Comparison of ENCODE assay signal across 1 fruit fly cellular context in the genomic region with DNA sequence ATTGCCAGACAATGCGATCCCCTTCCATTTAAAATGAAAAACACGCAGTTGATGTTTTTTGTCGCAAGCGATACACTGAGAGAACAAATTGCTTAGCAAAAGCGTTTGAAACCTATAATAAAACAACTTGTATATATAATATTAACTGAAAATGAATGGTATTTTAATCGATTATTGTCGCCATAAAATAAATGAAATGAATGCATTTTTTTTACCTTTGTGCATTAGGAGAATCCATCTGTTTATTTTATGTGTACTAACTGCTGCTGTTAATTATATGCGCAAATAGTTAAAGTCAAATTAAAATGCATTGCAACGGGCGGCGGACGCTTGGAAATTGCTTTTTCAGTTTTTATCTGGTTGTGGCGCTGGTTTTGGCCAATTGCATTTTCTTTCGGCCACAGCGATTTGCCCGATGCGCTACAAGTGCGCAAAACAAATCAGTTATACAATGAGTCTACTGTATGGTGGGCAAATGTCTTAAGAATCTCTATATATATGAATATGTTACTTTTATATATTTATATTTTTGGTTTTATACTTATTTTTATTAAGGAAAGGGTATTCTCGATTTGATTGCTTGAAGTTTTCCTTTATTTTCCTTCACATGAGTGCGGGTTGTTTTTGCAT.
A peak's percentile ranks its signal among the peaks of the same experiment; 100 is the strongest.
TF ChIP-seq lines count a peak whose summit lies in the region.

No protein-coding gene starts in this region.

TF ChIP-seq in whole organism, embryonic, 481 proteins besides CTCF, POLR2A, EP300 and RAD21 (continued from another document and continues in another):
- TF ChIP-seq abd-A (tag; optimal IDR thresholded peaks at IDR 0.05; lab: Kevin White, UChicago) (no peak), fd102C (GFP tag; optimal IDR thresholded peaks at IDR 0.05; lab: Kevin White, UChicago) (no peak), Awh (GFP tag; IDR thresholded peaks at IDR 0.05; lab: Robert Waterston, UW) (no peak), CG1832 (GFP tag; optimal IDR thresholded peaks at IDR 0.05; lab: Kevin White, UChicago) (no peak), CG4820 (GFP tag; optimal IDR thresholded peaks at IDR 0.05; lab: Kevin White, UChicago) (no peak), ara (GFP tag; IDR thresholded peaks at IDR 0.05; lab: Robert Waterston, UW) (no peak), bowl (GFP tag; IDR thresholded peaks at IDR 0.05; lab: Robert Waterston, UW) (no peak), kah (GFP tag; optimal IDR thresholded peaks at IDR 0.05; lab: Kevin White, UChicago) (no peak), CG12104 (GFP tag; optimal IDR thresholded peaks at IDR 0.05; lab: Kevin White, UChicago) (no peak), ci (GFP tag; IDR thresholded peaks at IDR 0.05; lab: Robert Waterston, UW) (no peak), lmd (GFP tag; IDR thresholded peaks at IDR 0.05; lab: Robert Waterston, UW) (peak; percentile 30; the same call in 1 of the 2 replicates), CG12769 (tag; optimal IDR thresholded peaks at IDR 0.05; lab: Kevin White, UChicago) (no peak), CG17361 (GFP tag; IDR thresholded peaks at IDR 0.05; lab: Robert Waterston, UW) (peak; percentile 35; the same call in 1 of the 3 replicates), prd (optimal IDR thresholded peaks at IDR 0.05; lab: Kevin White, UChicago) (no peak), prd (GFP tag; IDR thresholded peaks at IDR 0.05; lab: Robert Waterston, UW) (peak; percentile 44; the same call in 1 of the 3 replicates), Dfd (GFP tag; optimal IDR thresholded peaks at IDR 0.05; lab: Kevin White, UChicago) (no peak), caup (GFP tag; optimal IDR thresholded peaks at IDR 0.05; lab: Kevin White, UChicago; ENCODE audit: severe bottlenecking) (no peak), CG7963 (GFP tag; IDR thresholded peaks at IDR 0.05; lab: Robert Waterston, UW; ENCODE audit: partially characterized antibody) (no peak), mld (GFP tag; IDR thresholded peaks at IDR 0.05; lab: Robert Waterston, UW; ENCODE audit: partially characterized antibody) (no peak), run (tag; optimal IDR thresholded peaks at IDR 0.05; lab: Kevin White, UChicago) (no peak), C15 (GFP tag; IDR thresholded peaks at IDR 0.05; lab: Robert Waterston, UW) (no peak), CG13424 (tag; optimal IDR thresholded peaks at IDR 0.05; lab: Kevin White, UChicago) (peak; percentile 55), CG3726 (GFP tag; IDR thresholded peaks at IDR 0.05; lab: Robert Waterston, UW) (no peak), lola (GFP tag; optimal IDR thresholded peaks at IDR 0.05; lab: Kevin White, UChicago) (no peak), Antp (GFP tag; optimal IDR thresholded peaks at IDR 0.05; lab: Kevin White, UChicago) (no peak), nom (GFP tag; optimal IDR thresholded peaks at IDR 0.05; lab: Kevin White, UChicago) (no peak), CG8944 (GFP tag; optimal IDR thresholded peaks at IDR 0.05; lab: Kevin White, UChicago) (no peak), CG12744 (GFP tag; optimal IDR thresholded peaks at IDR 0.05; lab: Kevin White, UChicago) (no peak), nerfin-2 (GFP tag; IDR thresholded peaks at IDR 0.05; lab: Robert Waterston, UW; ENCODE audit: partially characterized antibody) (no peak), Sin3A (optimal IDR thresholded peaks at IDR 0.05; lab: Kevin White, UChicago) (no peak), odd (GFP tag; optimal IDR thresholded peaks at IDR 0.05; lab: Kevin White, UChicago) (no peak), CG6254 (GFP tag; optimal IDR thresholded peaks at IDR 0.05; lab: Kevin White, UChicago) (no peak), E2f2 (GFP tag; IDR thresholded peaks at IDR 0.05; lab: Robert Waterston, UW) (peak; percentile 17; the same call in 1 of the 2 replicates), CG12236 (GFP tag; optimal IDR thresholded peaks at IDR 0.05; lab: Kevin White, UChicago) (no peak), CG34422 (GFP tag; IDR thresholded peaks at IDR 0.05; lab: Robert Waterston, UW) (no peak), CG11398 (GFP tag; optimal IDR thresholded peaks at IDR 0.05; lab: Kevin White, UChicago) (no peak), Fer2 (tag; optimal IDR thresholded peaks at IDR 0.05; lab: Kevin White, UChicago) (no peak), chif (GFP tag; optimal IDR thresholded peaks at IDR 0.05; lab: Kevin White, UChicago) (no peak), CG10959 (GFP tag; IDR thresholded peaks at IDR 0.05; lab: Robert Waterston, UW) (no peak), cato (GFP tag; optimal IDR thresholded peaks at IDR 0.05; lab: Kevin White, UChicago; ENCODE audit: borderline replicate concordance) (no peak), hb (GFP tag; IDR thresholded peaks at IDR 0.05; lab: Robert Waterston, UW; ENCODE audit: partially characterized antibody) (no peak), eyg (GFP tag; optimal IDR thresholded peaks at IDR 0.05; lab: Kevin White, UChicago) (no peak), lov (optimal IDR thresholded peaks at IDR 0.05; lab: Kevin White, UChicago) (no peak), lov (GFP tag; IDR thresholded peaks at IDR 0.05; lab: Robert Waterston, UW) (no peak), h (optimal IDR thresholded peaks at IDR 0.05; lab: Kevin White, UChicago) (no peak), CG5245 (GFP tag; optimal IDR thresholded peaks at IDR 0.05; lab: Kevin White, UChicago) (no peak), CG9876 (GFP tag; optimal IDR thresholded peaks at IDR 0.05; lab: Kevin White, UChicago) (no peak), tna (GFP tag; IDR thresholded peaks at IDR 0.05; lab: Robert Waterston, UW; ENCODE audit: partially characterized antibody) (no peak), CG3281 (GFP tag; optimal IDR thresholded peaks at IDR 0.05; lab: Kevin White, UChicago) (peak; percentile 52), tll (GFP tag; optimal IDR thresholded peaks at IDR 0.05; lab: Kevin White, UChicago) (no peak), dati (GFP tag; IDR thresholded peaks at IDR 0.05; lab: Robert Waterston, UW) (no peak), Blimp-1 (GFP tag; optimal IDR thresholded peaks at IDR 0.05; lab: Kevin White, UChicago) (peak; percentile 23), tio (GFP tag; optimal IDR thresholded peaks at IDR 0.05; lab: Kevin White, UChicago) (no peak), CG17186 (GFP tag; optimal IDR thresholded peaks at IDR 0.05; lab: Kevin White, UChicago) (no peak), dysf (GFP tag; IDR thresholded peaks at IDR 0.05; lab: Robert Waterston, UW) (peak; percentile 61), CG12942 (GFP tag; optimal IDR thresholded peaks at IDR 0.05; lab: Kevin White, UChicago) (no peak), CG1647 (GFP tag; optimal IDR thresholded peaks at IDR 0.05; lab: Kevin White, UChicago) (no peak), chm (GFP tag; IDR thresholded peaks at IDR 0.05; lab: Robert Waterston, UW) (no peak), ttk (GFP tag; IDR thresholded peaks at IDR 0.05; lab: Robert Waterston, UW) (no peak), luna (GFP tag; optimal IDR thresholded peaks at IDR 0.05; lab: Kevin White, UChicago) (no peak), crol (GFP tag; IDR thresholded peaks at IDR 0.05; lab: Robert Waterston, UW) (no peak), HmgD (GFP tag; optimal IDR thresholded peaks at IDR 0.05; lab: Kevin White, UChicago) (no peak), CG12299 (tag; optimal IDR thresholded peaks at IDR 0.05; lab: Kevin White, UChicago) (no peak), dmrt99B (tag; optimal IDR thresholded peaks at IDR 0.05; lab: Kevin White, UChicago) (peak; percentile 65), CG7745 (tag; optimal IDR thresholded peaks at IDR 0.05; lab: Kevin White, UChicago) (no peak), B-H1 (GFP tag; IDR thresholded peaks at IDR 0.05; lab: Robert Waterston, UW) (no peak), sc (optimal IDR thresholded peaks at IDR 0.05; lab: Kevin White, UChicago) (no peak), sc (GFP tag; optimal IDR thresholded peaks at IDR 0.05; lab: Kevin White, UChicago) (no peak), Xbp1 (GFP tag; optimal IDR thresholded peaks at IDR 0.05; lab: Kevin White, UChicago) (no peak), CG17829 (tag; optimal IDR thresholded peaks at IDR 0.05; lab: Kevin White, UChicago) (peak; percentile 41), CG6175 (GFP tag; IDR thresholded peaks at IDR 0.05; lab: Robert Waterston, UW) (no peak), CG2678 (tag; optimal IDR thresholded peaks at IDR 0.05; lab: Kevin White, UChicago) (peak; percentile 61), Atf3 (GFP tag; optimal IDR thresholded peaks at IDR 0.05; lab: Kevin White, UChicago) (no peak), vvl (GFP tag; IDR thresholded peaks at IDR 0.05; lab: Robert Waterston, UW) (peak; percentile 63; the same call in 1 of the 2 replicates), Fer3 (tag; optimal IDR thresholded peaks at IDR 0.05; lab: Kevin White, UChicago) (peak; percentile 45), CG1603 (tag; optimal IDR thresholded peaks at IDR 0.05; lab: Kevin White, UChicago) (no peak), CG9932 (GFP tag; IDR thresholded peaks at IDR 0.05; lab: Robert Waterston, UW) (no peak), CG10462 (GFP tag; optimal IDR thresholded peaks at IDR 0.05; lab: Kevin White, UChicago) (no peak), CG2889 (GFP tag; IDR thresholded peaks at IDR 0.05; lab: Robert Waterston, UW) (no peak), psq (GFP tag; optimal IDR thresholded peaks at IDR 0.05; lab: Kevin White, UChicago) (no peak), CG14667 (GFP tag; IDR thresholded peaks at IDR 0.05; lab: Robert Waterston, UW) (no peak), exex (tag; optimal IDR thresholded peaks at IDR 0.05; lab: Kevin White, UChicago) (no peak), Abd-B (GFP tag; optimal IDR thresholded peaks at IDR 0.05; lab: Kevin White, UChicago) (no peak), bsh (GFP tag; optimal IDR thresholded peaks at IDR 0.05; lab: Kevin White, UChicago) (peak in 1 of 2 experiments; percentile 29), CG6689 (GFP tag; IDR thresholded peaks at IDR 0.05; lab: Robert Waterston, UW) (peak; percentile 46), nmo (GFP tag; optimal IDR thresholded peaks at IDR 0.05; lab: Kevin White, UChicago) (no peak), pho (GFP tag; optimal IDR thresholded peaks at IDR 0.05; lab: Kevin White, UChicago) (no peak), inv (GFP tag; IDR thresholded peaks at IDR 0.05; lab: Robert Waterston, UW; ENCODE audit: partially characterized antibody) (no peak), CG4282 (GFP tag; optimal IDR thresholded peaks at IDR 0.05; lab: Kevin White, UChicago) (no peak), Fer1 (GFP tag; optimal IDR thresholded peaks at IDR 0.05; lab: Kevin White, UChicago) (peak; percentile 18), lab (GFP tag; optimal IDR thresholded peaks at IDR 0.05; lab: Kevin White, UChicago) (peak; percentile 40), GATAe (GFP tag; conservative IDR thresholded peaks at IDR 0.05; lab: Robert Waterston, UW) (no peak), E2f1 (GFP tag; IDR thresholded peaks at IDR 0.05; lab: Robert Waterston, UW) (no peak), CG6765 (GFP tag; optimal IDR thresholded peaks at IDR 0.05; lab: Kevin White, UChicago) (no peak), oc (tag; optimal IDR thresholded peaks at IDR 0.05; lab: Kevin White, UChicago) (no peak), sna (GFP tag; IDR thresholded peaks at IDR 0.05; lab: Robert Waterston, UW; ENCODE audit: partially characterized antibody) (no peak), slou (GFP tag; optimal IDR thresholded peaks at IDR 0.05; lab: Kevin White, UChicago) (no peak), Doc2 (GFP tag; IDR thresholded peaks at IDR 0.05; lab: Robert Waterston, UW) (no peak), Optix (GFP tag; IDR thresholded peaks at IDR 0.05; lab: Robert Waterston, UW) (no peak), so (GFP tag; IDR thresholded peaks at IDR 0.05; lab: Robert Waterston, UW) (0 out of 3 replicates have a peak, but pooled peaks have one; percentile 9), Xrp1 (GFP tag; IDR thresholded peaks at IDR 0.05; lab: Robert Waterston, UW) (peak; percentile 49; the same call in 1 of the 2 replicates), maf-S (GFP tag; optimal IDR thresholded peaks at IDR 0.05; lab: Kevin White, UChicago) (no peak), Nf-YC (tag; optimal IDR thresholded peaks at IDR 0.05; lab: Kevin White, UChicago) (peak; percentile 30), CG2116 (GFP tag; optimal IDR thresholded peaks at IDR 0.05; lab: Kevin White, UChicago) (no peak), schlank (tag; optimal IDR thresholded peaks at IDR 0.05; lab: Kevin White, UChicago) (no peak), fd3F (GFP tag; optimal IDR thresholded peaks at IDR 0.05; lab: Kevin White, UChicago) (no peak), Six4 (GFP tag; optimal IDR thresholded peaks at IDR 0.05; lab: Kevin White, UChicago) (no peak), CG8478 (optimal IDR thresholded peaks at IDR 0.05; lab: Kevin White, UChicago) (no peak), crp (GFP tag; optimal IDR thresholded peaks at IDR 0.05; lab: Kevin White, UChicago) (no peak), CG18476 (GFP tag; optimal IDR thresholded peaks at IDR 0.05; lab: Kevin White, UChicago) (peak; percentile 26), TFAM (GFP tag; optimal IDR thresholded peaks at IDR 0.05; lab: Kevin White, UChicago) (no peak), CG18011 (GFP tag; optimal IDR thresholded peaks at IDR 0.05; lab: Kevin White, UChicago) (no peak), CG2129 (GFP tag; IDR thresholded peaks at IDR 0.05; lab: Robert Waterston, UW; ENCODE audit: partially characterized antibody) (no peak), CG31224 (GFP tag; IDR thresholded peaks at IDR 0.05; lab: Robert Waterston, UW) (no peak), fu2 (GFP tag; optimal IDR thresholded peaks at IDR 0.05; lab: Kevin White, UChicago) (no peak), CG3847 (GFP tag; IDR thresholded peaks at IDR 0.05; lab: Robert Waterston, UW) (no peak), B-H2 (GFP tag; optimal IDR thresholded peaks at IDR 0.05; lab: Kevin White, UChicago) (no peak), CG10979 (tag; optimal IDR thresholded peaks at IDR 0.05; lab: Kevin White, UChicago) (peak; percentile 20), CG31388 (GFP tag; optimal IDR thresholded peaks at IDR 0.05; lab: Kevin White, UChicago) (no peak), CG8924 (tag; optimal IDR thresholded peaks at IDR 0.05; lab: Kevin White, UChicago) (peak; percentile 21), gt (GFP tag; IDR thresholded peaks at IDR 0.05; lab: Robert Waterston, UW) (no peak), Max (GFP tag; optimal IDR thresholded peaks at IDR 0.05; lab: Kevin White, UChicago) (peak; percentile 19), Mes4 (GFP tag; optimal IDR thresholded peaks at IDR 0.05; lab: Kevin White, UChicago) (no peak), fd96Cb (tag; optimal IDR thresholded peaks at IDR 0.05; lab: Kevin White, UChicago) (peak; percentile 21), Pdp1 (GFP tag; optimal IDR thresholded peaks at IDR 0.05; lab: Kevin White, UChicago) (no peak), stwl (tag; optimal IDR thresholded peaks at IDR 0.05; lab: Kevin White, UChicago) (no peak), tx (GFP tag; optimal IDR thresholded peaks at IDR 0.05; lab: Kevin White, UChicago) (no peak), H2.0 (GFP tag; IDR thresholded peaks at IDR 0.05; lab: Robert Waterston, UW) (peak; percentile 10; the same call in 1 of the 2 replicates), fd64A (GFP tag; optimal IDR thresholded peaks at IDR 0.05; lab: Kevin White, UChicago) (no peak)
